Worm (Caenorhabditis elegans): Measurements from ENCODE around the gene T26E4.3.

T26E4.3 gene

DNA sequence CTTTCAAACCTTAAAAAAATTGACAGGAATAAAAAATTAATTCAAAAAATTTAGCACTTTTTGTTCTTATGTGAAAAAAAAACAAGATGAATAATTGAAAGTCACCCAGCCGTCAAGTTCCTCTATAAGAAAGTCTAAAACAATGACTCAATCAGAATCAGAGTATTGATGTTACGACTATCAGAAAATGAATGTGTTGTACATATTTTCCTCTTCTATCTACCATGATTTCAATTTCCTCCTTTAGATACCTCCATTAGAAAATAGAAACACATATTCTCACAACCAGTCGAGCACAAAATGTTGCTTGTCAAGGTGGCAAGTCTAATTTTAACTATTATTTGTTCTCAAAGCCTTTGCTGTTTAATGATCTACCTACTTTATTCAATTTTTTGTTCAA is 37.4 kb downstream of the T26E4.3 start, which contains the start of gene srbc-48:
TSS of gene srbc-48 (plus strand) at position 301 of the 400 bp plus-strand sequence.
- TF ChIP-seq lsy-2 (tag; optimal IDR thresholded peaks at IDR 0.05) (no peak), unc-62 (GFP tag; optimal IDR thresholded peaks at IDR 0.05) (no peak), hlh-1 (tag; optimal IDR thresholded peaks at IDR 0.05) (no peak), ces-1 (GFP tag; optimal IDR thresholded peaks at IDR 0.05) (no peak), bed-3 (GFP tag; optimal IDR thresholded peaks at IDR 0.05) (no peak), nhr-12 (tag; optimal IDR thresholded peaks at IDR 0.05) (no peak)

ce11 chrV:15821398-15821797 is 38.8 kb downstream of the T26E4.3 start, which contains the start of gene srbc-49:
Gene srbc-49 (plus strand): TSS chrV:15821698.
- TF ChIP-seq mls-2 (tag; optimal IDR thresholded peaks at IDR 0.05) (no peak), tbx-8 (GFP tag; optimal IDR thresholded peaks at IDR 0.05) (no peak), bed-3 (GFP tag; optimal IDR thresholded peaks at IDR 0.05) (no peak), pha-4 (tag; optimal IDR thresholded peaks at IDR 0.05) (no peak), flh-1 (GFP tag; optimal IDR thresholded peaks at IDR 0.05) (no peak), nhr-76 (tag; optimal IDR thresholded peaks at IDR 0.05) (no peak), unc-39 (tag; optimal IDR thresholded peaks at IDR 0.05) (no peak), elt-1 (tag; optimal IDR thresholded peaks at IDR 0.05; ENCODE audit: borderline replicate concordance, insufficient read depth) (no peak), unc-62 (GFP tag; optimal IDR thresholded peaks at IDR 0.05) (no peak), mep-1 (tag; optimal IDR thresholded peaks at IDR 0.05) (no peak), cnd-1 (tag; optimal IDR thresholded peaks at IDR 0.05) (no peak), sptf-1 (tag; optimal IDR thresholded peaks at IDR 0.05) (no peak), nhr-12 (tag; optimal IDR thresholded peaks at IDR 0.05) (no peak), nhr-237 (tag; optimal IDR thresholded peaks at IDR 0.05) (no peak), sem-2 (GFP tag; optimal IDR thresholded peaks at IDR 0.05) (no peak), M03D4.4 (tag; optimal IDR thresholded peaks at IDR 0.05) (no peak)

- TF ChIP-seq snpc-4 (tag; optimal IDR thresholded peaks at IDR 0.05), result no peak
- no peak for TF ChIP-seq mls-2 (tag; optimal IDR thresholded peaks at IDR 0.05)
- no peak for TF ChIP-seq ztf-11 (tag; optimal IDR thresholded peaks at IDR 0.05)
- no peak for TF ChIP-seq ham-2 (GFP tag; optimal IDR thresholded peaks at IDR 0.05)
- no peak for TF ChIP-seq ceh-39 (tag; optimal IDR thresholded peaks at IDR 0.05)
- no peak for TF ChIP-seq lin-13 (tag; optimal IDR thresholded peaks at IDR 0.05)
- no peak for TF ChIP-seq lsy-2 (tag; optimal IDR thresholded peaks at IDR 0.05)
- TF ChIP-seq elt-1 (tag; optimal IDR thresholded peaks at IDR 0.05; ENCODE audit: borderline replicate concordance, insufficient read depth), result no peak
- no peak for TF ChIP-seq ceh-43 (GFP tag; optimal IDR thresholded peaks at IDR 0.05)
- TF ChIP-seq ceh-83 (GFP tag; optimal IDR thresholded peaks at IDR 0.05), result no peak
- no peak for TF ChIP-seq unc-39 (tag; optimal IDR thresholded peaks at IDR 0.05)
- TF ChIP-seq unc-120 (tag; optimal IDR thresholded peaks at IDR 0.05; ENCODE audit: poor library complexity, severe bottlenecking), result no peak
- no peak for TF ChIP-seq drap-1 (GFP tag; optimal IDR thresholded peaks at IDR 0.05)
- no peak for TF ChIP-seq mab-5 (tag; optimal IDR thresholded peaks at IDR 0.05)
- TF ChIP-seq nhr-237 (tag; optimal IDR thresholded peaks at IDR 0.05), result no peak
- TF ChIP-seq tbx-8 (GFP tag; optimal IDR thresholded peaks at IDR 0.05), result no peak
- TF ChIP-seq nhr-28 (tag; optimal IDR thresholded peaks at IDR 0.05), result no peak
These were observed 42.3 kb downstream of the T26E4.3 start, which contains the start of gene srbc-50 for ce11 chrV:15824866-15825265. Gene srbc-50 (minus strand): TSS chrV:15824966.

DNA sequence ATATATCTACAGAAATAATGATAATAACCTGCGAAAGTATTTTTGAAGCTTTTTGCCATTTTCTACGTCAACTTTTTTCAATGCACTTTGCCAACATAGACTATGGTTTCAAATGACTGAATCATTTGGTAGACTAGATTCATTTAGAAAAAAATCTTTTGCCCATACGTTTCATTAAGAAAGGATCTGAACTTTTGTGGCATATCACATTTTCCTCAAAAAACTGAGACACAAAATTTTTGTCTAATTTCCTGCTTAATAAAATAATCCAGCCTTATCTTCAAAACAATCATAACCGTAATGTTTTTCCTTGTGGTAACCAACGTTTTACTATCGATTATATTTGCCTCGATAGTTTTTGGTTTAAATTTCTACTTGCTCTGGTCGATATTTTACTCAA is 43.5 kb downstream of the T26E4.3 start, which contains the start of gene srbc-51:
TSS of gene srbc-51 (plus strand) at position 301 of the 400 bp plus-strand sequence.
- TF ChIP-seq ceh-39 (tag; optimal IDR thresholded peaks at IDR 0.05) (no peak), elt-1 (tag; optimal IDR thresholded peaks at IDR 0.05; ENCODE audit: borderline replicate concordance, insufficient read depth) (no peak), tbx-8 (GFP tag; optimal IDR thresholded peaks at IDR 0.05) (no peak), lin-13 (tag; optimal IDR thresholded peaks at IDR 0.05) (no peak), ceh-43 (GFP tag; optimal IDR thresholded peaks at IDR 0.05) (no peak), pha-4 (tag; optimal IDR thresholded peaks at IDR 0.05) (no peak), nhr-2 (tag; optimal IDR thresholded peaks at IDR 0.05) (no peak), sptf-1 (tag; optimal IDR thresholded peaks at IDR 0.05) (no peak), nhr-76 (tag; optimal IDR thresholded peaks at IDR 0.05) (no peak), zip-8 (tag; optimal IDR thresholded peaks at IDR 0.05) (no peak), bed-3 (GFP tag; optimal IDR thresholded peaks at IDR 0.05) (no peak), flh-1 (GFP tag; optimal IDR thresholded peaks at IDR 0.05) (no peak), cnd-1 (tag; optimal IDR thresholded peaks at IDR 0.05) (no peak)

DNA sequence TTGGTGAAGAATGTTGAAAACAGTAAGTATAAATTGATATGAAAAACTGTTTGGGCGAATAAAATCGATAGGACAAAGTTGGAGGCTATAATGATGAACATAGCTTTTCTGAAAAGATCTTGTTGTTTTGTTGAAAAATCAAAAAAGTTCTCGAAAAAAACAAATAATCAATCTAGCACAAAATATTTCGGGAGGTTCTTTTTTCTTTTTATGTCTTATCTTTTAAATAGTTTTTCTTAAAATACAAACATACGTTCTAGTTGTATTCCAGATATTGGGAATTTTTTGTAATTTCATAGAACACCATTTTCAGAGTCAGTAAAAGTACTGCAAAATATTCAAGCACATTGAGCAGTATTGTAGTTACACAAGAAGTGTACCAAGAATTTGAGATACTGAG is 47.3 kb downstream of the T26E4.3 start, which contains the start of gene srbc-55:
TSS of gene srbc-55 (minus strand) at position 101 of the 400 bp plus-strand sequence.
- TF ChIP-seq mls-2 (tag; optimal IDR thresholded peaks at IDR 0.05) (no peak), M03D4.4 (tag; optimal IDR thresholded peaks at IDR 0.05) (no peak), nhr-12 (tag; optimal IDR thresholded peaks at IDR 0.05) (no peak), unc-62 (GFP tag; optimal IDR thresholded peaks at IDR 0.05) (no peak), unc-39 (tag; optimal IDR thresholded peaks at IDR 0.05) (no peak), ceh-39 (tag; optimal IDR thresholded peaks at IDR 0.05) (no peak), ceh-43 (GFP tag; optimal IDR thresholded peaks at IDR 0.05) (no peak), ceh-83 (GFP tag; optimal IDR thresholded peaks at IDR 0.05) (no peak), bed-3 (GFP tag; optimal IDR thresholded peaks at IDR 0.05) (no peak), ham-2 (GFP tag; optimal IDR thresholded peaks at IDR 0.05) (no peak), flh-1 (GFP tag; optimal IDR thresholded peaks at IDR 0.05) (no peak), unc-120 (tag; optimal IDR thresholded peaks at IDR 0.05; ENCODE audit: poor library complexity, severe bottlenecking) (no peak), lsy-2 (tag; optimal IDR thresholded peaks at IDR 0.05) (no peak), elt-3 (tag; optimal IDR thresholded peaks at IDR 0.05) (no peak), ztf-11 (tag; optimal IDR thresholded peaks at IDR 0.05) (no peak), lin-32 (GFP tag; optimal IDR thresholded peaks at IDR 0.05) (no peak), sptf-1 (tag; optimal IDR thresholded peaks at IDR 0.05) (no peak), nhr-2 (tag; optimal IDR thresholded peaks at IDR 0.05) (no peak)
